Fruit fly (Drosophila melanogaster) whole organism, embryonic: ENCODE measurements around the gene CG16985.
A peak's percentile ranks its signal among the peaks of the same experiment; 100 is the strongest.

Experiments used
- Aef1 ChIP-seq: fragments of 200-800 bp; sonication (Bioruptor generic); IDR thresholded peaks from 3 replicates; pipeline ENCODE4 v1.3.6; 2022; ENCODE audit warnings: missing biosample characterization, missing genetic modification characterization
- BEAF-32 ChIP-seq: fragments of 200-800 bp; sonication (Bioruptor generic); optimal IDR thresholded peaks from 3 replicates; lab custom pipeline; 2017; ENCODE audit warnings: missing biosample characterization, missing genetic modification characterization, mild to moderate bottlenecking, moderate library complexity, missing genetic modification reagents
- CG10366 ChIP-seq: fragments of 200-800 bp; sonication (Bioruptor generic); IDR thresholded peaks from 2 replicates; pipeline ENCODE4 v1.3.6; 2022; ENCODE audit warnings: missing biosample characterization, missing genetic modification characterization
- CG10431 ChIP-seq: fragments of 200-800 bp; sonication (Bioruptor generic); optimal IDR thresholded peaks from 3 replicates; lab custom pipeline; 2018; ENCODE audit warnings: missing biosample characterization, mild to moderate bottlenecking, missing genetic modification characterization
- CG11695 ChIP-seq: fragments of 200-800 bp; sonication (Bioruptor generic); IDR thresholded peaks from 3 replicates; pipeline ENCODE4 v1.3.6; 2022; ENCODE audit warnings: missing biosample characterization, missing genetic modification characterization
- CG12155 ChIP-seq: fragments of 200-800 bp; sonication (Bioruptor generic); optimal IDR thresholded peaks from 3 replicates; lab custom pipeline; 2016; ENCODE audit warnings: missing biosample characterization, missing genetic modification characterization
- CG12299 ChIP-seq: fragments of 200-800 bp; sonication (Bioruptor generic); optimal IDR thresholded peaks from 2 replicates; lab custom pipeline; 2018; ENCODE audit warnings: missing biosample characterization, mild to moderate bottlenecking, missing genetic modification characterization
- CG14014 ChIP-seq: fragments of 200-800 bp; sonication (Bioruptor generic); IDR thresholded peaks from 2 replicates; pipeline ENCODE4 v1.3.6; 2022; ENCODE audit warnings: missing biosample characterization, missing genetic modification characterization
- CG17912 ChIP-seq: fragments of 200-800 bp; sonication (Bioruptor generic); optimal IDR thresholded peaks from 2 replicates; lab custom pipeline; 2018; ENCODE audit warnings: missing biosample characterization, mild to moderate bottlenecking, missing genetic modification characterization
- CG18476 ChIP-seq: fragments of 200-800 bp; sonication (Bioruptor generic); optimal IDR thresholded peaks from 2 replicates; lab custom pipeline; 2016; ENCODE audit warnings: missing biosample characterization, mild to moderate bottlenecking, missing genetic modification characterization
- CG18599 ChIP-seq: fragments of 200-800 bp; sonication (Bioruptor generic); optimal IDR thresholded peaks from 3 replicates; lab custom pipeline; 2017; ENCODE audit warnings: missing biosample characterization, missing genetic modification characterization, mild to moderate bottlenecking, moderate library complexity, missing genetic modification reagents
- CG2678 ChIP-seq: fragments of 200-800 bp; sonication (Bioruptor generic); optimal IDR thresholded peaks from 3 replicates; lab custom pipeline; 2019; ENCODE audit warnings: missing biosample characterization, mild to moderate bottlenecking, missing genetic modification characterization, moderate library complexity
- CG2875 ChIP-seq: fragments of 200-800 bp; sonication (Bioruptor generic); optimal IDR thresholded peaks from 2 replicates; lab custom pipeline; 2017; ENCODE audit warnings: missing biosample characterization, mild to moderate bottlenecking, missing genetic modification characterization, missing genetic modification reagents
- CG31224 ChIP-seq: fragments of 200-800 bp; sonication (Bioruptor generic); IDR thresholded peaks from 2 replicates; pipeline ENCODE4 v1.3.6; 2022; ENCODE audit warnings: missing biosample characterization, missing genetic modification characterization
- CG31365 ChIP-seq: fragments of 200-800 bp; sonication (Bioruptor generic); optimal IDR thresholded peaks from 2 replicates; lab custom pipeline; 2018; ENCODE audit warnings: missing biosample characterization, mild to moderate bottlenecking, missing genetic modification characterization
- CG32772 ChIP-seq: fragments of 200-800 bp; sonication (Bioruptor generic); IDR thresholded peaks from 2 replicates; pipeline ENCODE4 v1.3.6; 2022; ENCODE audit warnings: missing biosample characterization, missing genetic modification characterization
- CG4404 ChIP-seq: fragments of 200-800 bp; sonication (Bioruptor generic); IDR thresholded peaks from 2 replicates; pipeline ENCODE4 v1.3.6; 2022; ENCODE audit warnings: missing biosample characterization, missing genetic modification characterization
- CG4730 ChIP-seq: fragments of 200-800 bp; sonication (Bioruptor generic); IDR thresholded peaks from 2 replicates; pipeline ENCODE4 v1.3.6; 2022; ENCODE audit warnings: missing biosample characterization, missing genetic modification characterization
- CG6689 ChIP-seq: fragments of 200-800 bp; sonication (Bioruptor generic); IDR thresholded peaks from 2 replicates; pipeline ENCODE4 v1.3.6; 2022; ENCODE audit warnings: missing biosample characterization, missing genetic modification characterization
- CG7357 ChIP-seq: fragments of 200-800 bp; sonication (Bioruptor generic); IDR thresholded peaks from 3 replicates; pipeline ENCODE4 v1.3.6; 2022; ENCODE audit warnings: missing biosample characterization, missing genetic modification characterization
- CG9215 ChIP-seq: fragments of 200-800 bp; sonication (Bioruptor generic); IDR thresholded peaks from 2 replicates; pipeline ENCODE4 v1.3.6; 2022; ENCODE audit warnings: missing biosample characterization, missing genetic modification characterization
- Drgx ChIP-seq: fragments of 200-800 bp; sonication (Bioruptor generic); IDR thresholded peaks from 2 replicates; pipeline ENCODE4 v1.3.6; 2022; ENCODE audit warnings: missing biosample characterization, missing genetic modification characterization
- Ets65A ChIP-seq: fragments of 200-800 bp; sonication (Bioruptor generic); peaks from one replicate; lab custom pipeline; 2016; ENCODE audit warnings: missing biosample characterization, missing genetic modification characterization
- H2.0 ChIP-seq: fragments of 200-800 bp; sonication (Bioruptor generic); IDR thresholded peaks from 2 replicates; pipeline ENCODE4 v1.3.6; 2022; ENCODE audit warnings: missing biosample characterization, missing genetic modification characterization
- NfI ChIP-seq: fragments of 200-800 bp; sonication (Bioruptor generic); optimal IDR thresholded peaks from 3 replicates; lab custom pipeline; 2018; ENCODE audit warnings: missing biosample characterization, mild to moderate bottlenecking, missing genetic modification characterization, moderate library complexity
- Oli ChIP-seq: fragments of 200-800 bp; sonication (Bioruptor generic); optimal IDR thresholded peaks from 2 replicates; lab custom pipeline; 2018; ENCODE audit warnings: missing biosample characterization, mild to moderate bottlenecking, missing genetic modification characterization, moderate library complexity
- PHDP ChIP-seq: fragments of 200-800 bp; sonication (Bioruptor generic); optimal IDR thresholded peaks from 3 replicates; lab custom pipeline; 2018; ENCODE audit warnings: missing biosample characterization, mild to moderate bottlenecking, missing genetic modification characterization, moderate library complexity
- Side ChIP-seq: fragments of 200-800 bp; sonication (Bioruptor generic); optimal IDR thresholded peaks from 2 replicates; lab custom pipeline; 2016; ENCODE audit warnings: missing biosample characterization, missing genetic modification characterization
- Xrp1 ChIP-seq: fragments of 200-800 bp; sonication (Bioruptor generic); IDR thresholded peaks from 2 replicates; pipeline ENCODE4 v1.3.6; 2022; ENCODE audit warnings: missing biosample characterization, missing genetic modification characterization
- ash1 ChIP-seq: fragments of 200-800 bp; sonication (Bioruptor generic); optimal IDR thresholded peaks from 2 replicates; lab custom pipeline; 2018; ENCODE audit warnings: missing biosample characterization, mild to moderate bottlenecking, missing genetic modification characterization
- br ChIP-seq: fragments of >200 bp; optimal IDR thresholded peaks from 2 replicates; lab custom pipeline; 2017
- chinmo ChIP-seq: fragments of 200-800 bp; sonication (Bioruptor generic); IDR thresholded peaks from 4 replicates; pipeline ENCODE4 v1.3.6; 2022; ENCODE audit warnings: missing biosample characterization, missing genetic modification characterization; ENCODE audit not compliant: partially characterized antibody
- eve ChIP-seq, 2 experiments: fragments of >200 bp; optimal IDR thresholded peaks; 2 replicates each; lab custom pipeline; 2017; ENCODE audit warnings: missing biosample characterization in 2 of 2, missing genetic modification characterization in 2 of 2
- fd96Cb ChIP-seq: fragments of 200-800 bp; sonication (Bioruptor generic); optimal IDR thresholded peaks from 2 replicates; lab custom pipeline; 2018; ENCODE audit warnings: missing biosample characterization, mild to moderate bottlenecking, missing genetic modification characterization, moderate library complexity
- gro ChIP-seq: fragments of 200-800 bp; sonication (Bioruptor generic); optimal IDR thresholded peaks from 2 replicates; lab custom pipeline; 2016; ENCODE audit warnings: missing biosample characterization, missing genetic modification characterization
- klu ChIP-seq: fragments of 200-800 bp; sonication (Bioruptor generic); IDR thresholded peaks from 2 replicates; pipeline ENCODE4 v1.3.6; 2022; ENCODE audit warnings: missing biosample characterization, missing genetic modification characterization
- lmd ChIP-seq: fragments of 200-800 bp; sonication (Bioruptor generic); IDR thresholded peaks from 2 replicates; pipeline ENCODE4 v1.3.6; 2022; ENCODE audit warnings: missing biosample characterization, missing genetic modification characterization
- mam ChIP-seq: fragments of 200-800 bp; sonication (Bioruptor generic); optimal IDR thresholded peaks from 3 replicates; lab custom pipeline; 2016; ENCODE audit warnings: missing biosample characterization, missing genetic modification characterization
- oc ChIP-seq: fragments of 200-800 bp; sonication (Bioruptor generic); optimal IDR thresholded peaks from 2 replicates; lab custom pipeline; 2018; ENCODE audit warnings: missing biosample characterization, mild to moderate bottlenecking, missing genetic modification characterization, moderate library complexity
- pan ChIP-seq, 4 experiments: fragments of >200 bp in 3 of 4; fragments of 200-800 bp in 1 of 4; sonication (Bioruptor generic) in 1 of 4; optimal IDR thresholded peaks in 3 of 4; IDR thresholded peaks in 1 of 4; 2 replicates each; pipeline versions ENCODE4 v1.3.6 to Lab custom; 2017 to 2022; ENCODE audit warnings: missing biosample characterization in 2 of 4, missing genetic modification characterization in 2 of 4, mixed read lengths in 1 of 4
- ranshi ChIP-seq: fragments of 200-800 bp; sonication (Bioruptor generic); IDR thresholded peaks from 2 replicates; pipeline ENCODE4 v1.3.6; 2022; ENCODE audit warnings: missing biosample characterization, missing genetic modification characterization
- row ChIP-seq: fragments of 200-800 bp; sonication (Bioruptor generic); IDR thresholded peaks from 3 replicates; pipeline ENCODE4 v1.3.6; 2022; ENCODE audit warnings: missing biosample characterization, missing genetic modification characterization
- sens ChIP-seq: fragments of 200-800 bp; sonication (Bioruptor generic); peaks from one replicate; lab custom pipeline; 2016; ENCODE audit warnings: missing biosample characterization, missing genetic modification characterization
- sens-2 ChIP-seq: fragments of 200-800 bp; sonication (Bioruptor generic); IDR thresholded peaks from 2 replicates; pipeline ENCODE4 v1.3.6; 2022; ENCODE audit warnings: missing biosample characterization, missing genetic modification characterization
- seq ChIP-seq: fragments of 200-800 bp; sonication (Bioruptor generic); IDR thresholded peaks from 2 replicates; pipeline ENCODE4 v1.3.6; 2022; ENCODE audit warnings: missing biosample characterization, missing genetic modification characterization
- slbo ChIP-seq: fragments of 200-800 bp; sonication (Bioruptor generic); IDR thresholded peaks from 2 replicates; pipeline ENCODE4 v1.3.6; 2022; ENCODE audit warnings: missing biosample characterization, missing genetic modification characterization
- sna ChIP-seq: fragments of 200-800 bp; sonication (Bioruptor generic); IDR thresholded peaks from 2 replicates; pipeline ENCODE4 v1.3.6; 2022; ENCODE audit warnings: missing biosample characterization, missing genetic modification characterization; ENCODE audit not compliant: partially characterized antibody
- tgo ChIP-seq: fragments of 200-800 bp; sonication (Bioruptor generic); IDR thresholded peaks from 3 replicates; pipeline ENCODE4 v1.3.6; 2022; ENCODE audit warnings: missing biosample characterization, missing genetic modification characterization
- trem ChIP-seq: fragments of 200-800 bp; optimal IDR thresholded peaks from 3 replicates; lab custom pipeline; 2019; ENCODE audit warnings: missing biosample characterization, mild to moderate bottlenecking, missing genetic modification characterization, moderate library complexity
- twi ChIP-seq: fragments of 200-800 bp; optimal IDR thresholded peaks from 2 replicates; lab custom pipeline; 2019; ENCODE audit warnings: missing biosample characterization, mild to moderate bottlenecking, missing genetic modification characterization, moderate library complexity
- z ChIP-seq: fragments of 200-800 bp; sonication (Bioruptor generic); IDR thresholded peaks from 3 replicates; pipeline ENCODE4 v1.3.6; 2022; ENCODE audit warnings: missing biosample characterization, missing genetic modification characterization
- zfh1 ChIP-seq: fragments of 200-800 bp; sonication (Bioruptor generic); IDR thresholded peaks from 3 replicates; pipeline ENCODE4 v1.3.6; 2022; ENCODE audit warnings: missing biosample characterization, missing genetic modification characterization

CG16985 gene

dm6 chr3L:2581857-2582256 is 17.2 kb upstream of the CG16985 start (continued):
- TF ChIP-seq CG4730 (peak; percentile 54; the same call in 1 of the 2 replicates), row (GFP tag; lab: Robert Waterston, UW) (peak; percentile 32), oc (no peak), CG31224 (0 out of 2 replicates have a peak, but pooled peaks have one; percentile 13), br (lab: Kevin White, UChicago) (no peak), ranshi (GFP tag; lab: Robert Waterston, UW) (no peak; the same call in 1 of the 2 replicates), CG31365 (tag; lab: Kevin White, UChicago) (no peak), Xrp1 (GFP tag; lab: Robert Waterston, UW) (peak; percentile 24; the same call in 1 of the 2 replicates), tgo (GFP tag; lab: Robert Waterston, UW) (peak; percentile 36; the same call in 2 of the 3 replicates), PHDP (tag; lab: Kevin White, UChicago) (peak; percentile 4), CG9215 (GFP tag; lab: Robert Waterston, UW) (peak; percentile 30; the same call in 1 of the 2 replicates), CG4404 (GFP tag; lab: Robert Waterston, UW) (no peak), CG2678 (peak; percentile 21), Aef1 (GFP tag; lab: Robert Waterston, UW) (0 out of 3 replicates have a peak, but pooled peaks have one; percentile 11), H2.0 (GFP tag; lab: Robert Waterston, UW) (0 out of 2 replicates have a peak, but pooled peaks have one; percentile 32), klu (0 out of 2 replicates have a peak, but pooled peaks have one; percentile 12), trem (tag; lab: Kevin White, UChicago) (no peak), CG18599 (no peak), CG14014 (GFP tag; lab: Robert Waterston, UW) (peak; percentile 35; the same call in 1 of the 2 replicates), eve (GFP tag; optimal IDR thresholded peaks at IDR 0.05; lab: Kevin White, UChicago) (peak in 1 of 2 experiments; percentile 1), slbo (GFP tag; lab: Robert Waterston, UW) (peak; percentile 48), mam (GFP tag; lab: Kevin White, UChicago) (no peak), lmd (GFP tag; lab: Robert Waterston, UW) (peak; percentile 51), CG18476 (GFP tag; lab: Kevin White, UChicago) (no peak), CG12155 (no peak), CG6689 (peak; percentile 21; the same call in 1 of the 2 replicates), gro (no peak), Oli (tag; lab: Kevin White, UChicago) (peak; percentile 21), CG7357 (GFP tag; lab: Robert Waterston, UW) (0 out of 3 replicates have a peak, but pooled peaks have one; percentile 41), fd96Cb (tag; lab: Kevin White, UChicago) (no peak)

- TF ChIP-seq pan (optimal IDR thresholded peaks at IDR 0.05; lab: Kevin White, UChicago): no peak
- no peak for TF ChIP-seq pan (GFP tag; optimal IDR thresholded peaks at IDR 0.05 in 1 of 2, IDR thresholded peaks at IDR 0.05 in 1 of 2)
- peak; percentile 43; the same call in 1 of the 3 replicates for TF ChIP-seq zfh1 (GFP tag; lab: Robert Waterston, UW)
- TF ChIP-seq sna: no peak
- TF ChIP-seq NfI (GFP tag; lab: Kevin White, UChicago): no peak
- 0 out of 2 replicates have a peak, but pooled peaks have one; percentile 4 for TF ChIP-seq CG32772 (GFP tag; lab: Robert Waterston, UW)
- TF ChIP-seq twi (tag; lab: Kevin White, UChicago): no peak
- TF ChIP-seq CG12299 (tag; lab: Kevin White, UChicago): no peak
- peak; percentile 89 for TF ChIP-seq Drgx
- no peak for TF ChIP-seq z (GFP tag; lab: Robert Waterston, UW)
- no peak for TF ChIP-seq Side (GFP tag; lab: Kevin White, UChicago)
- TF ChIP-seq chinmo (GFP tag; lab: Robert Waterston, UW): no peak
- TF ChIP-seq CG17912 (GFP tag; lab: Kevin White, UChicago): no peak
- TF ChIP-seq sens: peak; percentile 73
- no peak for TF ChIP-seq CG10431 (GFP tag; lab: Kevin White, UChicago)
- TF ChIP-seq CG11695 (GFP tag; lab: Robert Waterston, UW): no peak
- TF ChIP-seq trem (tag; lab: Kevin White, UChicago): peak; percentile 3
- no peak for TF ChIP-seq ash1 (GFP tag; lab: Kevin White, UChicago)
- TF ChIP-seq sens-2 (GFP tag; lab: Robert Waterston, UW): 0 out of 2 replicates have a peak, but pooled peaks have one; percentile 4
- TF ChIP-seq Ets65A: peak; percentile 92
- TF ChIP-seq seq (GFP tag; lab: Robert Waterston, UW): no peak
- TF ChIP-seq CG2875 (GFP tag; lab: Kevin White, UChicago): no peak
- TF ChIP-seq CG10366: no peak
- TF ChIP-seq CG18599: no peak
- no peak for TF ChIP-seq BEAF-32 (GFP tag; lab: Kevin White, UChicago)
Measured at dm6 chr3L:2582290-2582689, 16.8 kb upstream of the CG16985 start.
